Worm (Caenorhabditis elegans) whole organism, early embryonic: Measurements from ENCODE around the gene C37C3.1.

ENCODE experiments used
- B0310.2 ChIP-seq: sonication (generic microtip); optimal IDR thresholded peaks from 2 replicates; lab custom pipeline; 2016; ENCODE audit warnings: mild to moderate bottlenecking, missing genetic modification characterization, missing compliant biosample characterization
- F13C5.2 ChIP-seq: sonication (generic microtip); optimal IDR thresholded peaks from 2 replicates; lab custom pipeline; 2017; ENCODE audit warnings: mild to moderate bottlenecking, missing genetic modification characterization, inconsistent platforms, missing compliant biosample characterization
- aly-1 ChIP-seq: sonication (generic microtip); optimal IDR thresholded peaks from 2 replicates; lab custom pipeline; 2016; ENCODE audit warnings: missing genetic modification characterization, missing compliant biosample characterization
- ama-1 ChIP-seq: fragments of 150-350 bp; optimal IDR thresholded peaks from 2 replicates; lab custom pipeline; 2014
- ceh-13 ChIP-seq: fragments of 200-800 bp; sonication (Bioruptor generic); optimal IDR thresholded peaks from 2 replicates; lab custom pipeline; 2018; ENCODE audit warnings: mild to moderate bottlenecking, missing genetic modification characterization, missing compliant biosample characterization
- ceh-36 ChIP-seq: sonication (generic microtip); optimal IDR thresholded peaks from 2 replicates; lab custom pipeline; 2016; ENCODE audit warnings: missing genetic modification characterization, inconsistent platforms, missing compliant biosample characterization
- ets-7 ChIP-seq: sonication (generic microtip); optimal IDR thresholded peaks from 2 replicates; lab custom pipeline; 2016; ENCODE audit warnings: missing genotype, missing genetic modification characterization, missing compliant biosample characterization
- flt-1 ChIP-seq: fragments of 200-800 bp; sonication (Bioruptor generic); IDR thresholded peaks from 2 replicates; pipeline ENCODE4 v1.3.6; 2022; ENCODE audit warnings: missing genetic modification characterization, missing compliant biosample characterization
- hmbx-1 ChIP-seq: sonication (generic microtip); optimal IDR thresholded peaks from 2 replicates; lab custom pipeline; 2016; ENCODE audit warnings: mild to moderate bottlenecking, missing genetic modification characterization, missing compliant biosample characterization
- hmg-4 ChIP-seq: fragments of 200-800 bp; sonication (Bioruptor generic); optimal IDR thresholded peaks from 2 replicates; lab custom pipeline; 2018; ENCODE audit warnings: mild to moderate bottlenecking, missing genetic modification characterization, missing compliant biosample characterization
- hnd-1 ChIP-seq: sonication (generic microtip); optimal IDR thresholded peaks from 2 replicates; lab custom pipeline; 2016; ENCODE audit warnings: missing genetic modification characterization, missing compliant biosample characterization
- pes-1 ChIP-seq: fragments of 200-800 bp; sonication (Bioruptor generic); IDR thresholded peaks from 2 replicates; pipeline ENCODE4 v1.3.6; 2022; ENCODE audit warnings: missing genetic modification reagents, missing genetic modification characterization, missing compliant biosample characterization
- scrt-1 ChIP-seq: fragments of 200-800 bp; sonication (Bioruptor generic); IDR thresholded peaks from 2 replicates; pipeline ENCODE4 v1.3.6; 2022; ENCODE audit warnings: missing genetic modification characterization, missing compliant biosample characterization
- sea-1 ChIP-seq: fragments of 200-800 bp; sonication (Bioruptor generic); conservative IDR thresholded peaks from 2 replicates; pipeline ENCODE4 v1.3.6; 2022; ENCODE audit warnings: missing genetic modification characterization, missing compliant biosample characterization
- tbx-11 ChIP-seq: fragments of 200-800 bp; sonication (Bioruptor generic); IDR thresholded peaks from 2 replicates; pipeline ENCODE4 v1.3.6; 2022; ENCODE audit warnings: missing genetic modification characterization, missing compliant biosample characterization
- tbx-37 ChIP-seq: fragments of 200-800 bp; sonication (Bioruptor generic); conservative IDR thresholded peaks from 2 replicates; pipeline ENCODE4 v1.3.6; 2022; ENCODE audit warnings: missing genetic modification reagents, missing genetic modification characterization, missing compliant biosample characterization
- tra-4 ChIP-seq: sonication (generic microtip); optimal IDR thresholded peaks from 2 replicates; lab custom pipeline; 2017; ENCODE audit warnings: missing genetic modification characterization, missing compliant biosample characterization

Gene C37C3.1

DNA sequence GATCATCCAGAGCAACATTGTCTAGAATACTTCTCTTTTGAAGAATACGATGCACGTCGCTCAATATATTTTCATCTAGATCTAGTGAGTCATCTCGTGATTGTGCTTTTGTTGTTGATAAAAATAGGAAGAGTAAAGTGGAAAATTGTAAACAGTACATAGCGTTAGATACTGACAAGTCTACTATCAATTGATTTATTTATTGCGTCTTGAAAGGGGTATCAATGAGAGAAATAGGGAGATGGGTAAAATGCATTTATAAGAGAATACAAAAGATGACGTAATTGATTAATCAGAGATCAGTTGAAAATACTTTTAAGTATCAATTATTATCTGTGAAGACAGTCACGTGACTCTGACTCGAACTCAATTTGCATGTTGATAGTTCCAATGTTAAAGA, 20.9 kb upstream of the C37C3.1 start, which contains the start of gene txt-5:
Gene txt-5, minus strand, starts transcription at position 224 of the 400 bp plus-strand sequence.
- no peak for TF ChIP-seq tbx-37 (GFP tag; lab: Robert Waterston, UW)
- TF ChIP-seq hmg-4, result no peak
- TF ChIP-seq ama-1 (lab: Kevin White, UChicago), result no peak
- no peak for TF ChIP-seq F13C5.2 (tag; lab: Kevin White, UChicago)
- no peak for TF ChIP-seq ceh-13 (GFP tag; lab: Kevin White, UChicago)
- TF ChIP-seq pes-1 (GFP tag; lab: Robert Waterston, UW), result no peak
- TF ChIP-seq B0310.2, result no peak
- no peak for TF ChIP-seq scrt-1 (GFP tag; lab: Robert Waterston, UW)
- TF ChIP-seq hnd-1 (tag; lab: Kevin White, UChicago), result no peak
- TF ChIP-seq ceh-36 (tag; lab: Kevin White, UChicago), result no peak

DNA sequence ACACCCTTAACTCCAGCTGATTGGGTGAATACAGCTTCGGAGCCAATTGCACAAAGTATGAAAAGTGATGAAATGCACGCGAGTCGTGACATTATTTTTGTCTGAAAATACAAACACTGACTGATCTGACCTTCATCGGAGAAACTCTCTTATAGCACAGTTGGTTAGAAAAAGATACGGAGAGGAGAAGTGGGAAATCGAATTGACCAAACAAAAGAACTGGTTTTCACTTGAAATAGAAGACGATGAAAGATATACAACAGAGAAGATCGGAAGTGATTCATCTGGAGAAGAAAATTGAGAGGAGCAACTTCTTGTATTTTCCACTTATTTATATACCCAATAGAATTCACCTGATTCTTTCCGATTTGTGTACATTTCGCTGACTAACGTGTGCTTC, 20.0 kb upstream of the C37C3.1 start, which contains the start of gene ttr-33:
Gene ttr-33, minus strand, starts transcription at position 101 of the 400 bp plus-strand sequence.
- TF ChIP-seq F13C5.2 (tag; lab: Kevin White, UChicago) (no peak), hnd-1 (tag; lab: Kevin White, UChicago) (no peak), tbx-11 (GFP tag; lab: Robert Waterston, UW) (no peak), ceh-13 (GFP tag; lab: Kevin White, UChicago) (no peak), aly-1 (tag; lab: Kevin White, UChicago) (no peak), tra-4 (tag; lab: Kevin White, UChicago) (no peak)

DNA sequence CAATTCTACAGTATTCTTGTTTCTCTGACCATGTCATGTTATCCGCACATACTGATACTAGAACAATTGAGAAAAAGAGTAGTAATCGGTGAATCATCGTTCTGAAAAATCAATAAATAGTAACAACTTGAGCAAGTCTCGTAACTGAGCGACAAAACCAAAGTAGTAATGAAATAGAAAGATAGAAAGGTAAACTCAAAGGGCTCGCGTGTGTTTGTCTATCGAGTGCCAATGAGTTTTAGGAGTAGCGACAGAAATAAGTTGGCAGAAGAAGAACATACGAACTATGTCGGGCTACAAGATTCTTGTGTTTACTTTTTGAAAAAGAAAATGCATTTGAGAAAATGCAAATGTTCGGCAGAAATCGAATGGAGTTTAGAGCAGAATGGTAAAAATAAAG, 18.3 kb upstream of the C37C3.1 start, which contains the start of gene C37C3.12:
Gene C37C3.12, minus strand, starts transcription at position 101 of the 400 bp plus-strand sequence.
- TF ChIP-seq sea-1 (GFP tag; lab: Robert Waterston, UW) (no peak), tbx-37 (GFP tag; lab: Robert Waterston, UW) (no peak), aly-1 (tag; lab: Kevin White, UChicago) (no peak), flt-1 (no peak), pes-1 (GFP tag; lab: Robert Waterston, UW) (no peak), F13C5.2 (tag; lab: Kevin White, UChicago) (no peak), ama-1 (lab: Kevin White, UChicago) (no peak), hnd-1 (tag; lab: Kevin White, UChicago) (no peak), tra-4 (tag; lab: Kevin White, UChicago) (no peak), ceh-13 (GFP tag; lab: Kevin White, UChicago) (no peak), hmbx-1 (tag; lab: Kevin White, UChicago) (no peak), ceh-36 (tag; lab: Kevin White, UChicago) (no peak), scrt-1 (GFP tag; lab: Robert Waterston, UW) (no peak), B0310.2 (no peak), tbx-11 (GFP tag; lab: Robert Waterston, UW) (no peak), ets-7 (tag; lab: Kevin White, UChicago) (no peak), hmg-4 (no peak)

DNA sequence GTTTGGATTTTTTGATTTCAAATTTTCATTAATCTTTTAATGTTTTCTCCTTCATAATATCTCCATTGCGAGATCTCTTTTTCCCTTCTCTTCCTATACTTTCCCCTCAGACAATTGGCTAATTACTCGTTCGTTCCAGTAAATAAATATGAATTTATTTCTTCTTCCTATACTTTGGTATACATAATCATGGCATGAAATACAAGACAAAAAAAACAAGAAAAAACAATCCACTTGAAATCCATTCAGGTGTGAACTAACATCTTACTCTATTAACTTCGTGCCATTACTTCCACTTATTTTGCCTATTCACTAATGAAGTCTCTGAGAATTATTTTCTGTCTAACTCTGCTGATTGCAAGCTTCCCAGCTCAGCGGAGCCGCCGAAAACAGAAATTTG, 15.5 kb upstream of the C37C3.1 start, which contains the start of gene grd-8:
Gene grd-8, plus strand, starts transcription at position 301 of the 400 bp plus-strand sequence.
- TF ChIP-seq scrt-1 (GFP tag; lab: Robert Waterston, UW), result no peak

DNA sequence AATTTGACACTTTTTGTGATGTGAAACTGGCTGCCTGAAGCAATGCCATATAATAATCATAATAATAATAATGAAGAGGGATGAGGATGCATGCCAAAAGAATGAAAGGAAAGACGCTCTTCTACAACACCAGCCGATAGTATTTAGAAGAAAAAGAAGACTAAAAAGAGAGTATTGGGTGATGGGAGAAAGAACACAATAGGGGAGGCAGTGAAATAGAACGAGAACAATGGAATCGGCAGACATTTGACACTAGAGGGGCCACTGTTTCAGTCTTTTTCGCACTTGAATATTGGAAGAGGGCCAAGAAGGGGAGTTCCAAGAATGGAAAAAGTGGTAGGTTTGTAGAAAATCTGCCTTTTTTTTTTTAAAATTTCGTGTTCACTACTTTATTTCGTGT, 10.6 kb upstream of the C37C3.1 start, which contains the start of gene memo-1:
Gene memo-1, minus strand, starts transcription at position 2 of the 400 bp plus-strand sequence.
- TF ChIP-seq F13C5.2 (tag; lab: Kevin White, UChicago) (no peak), sea-1 (GFP tag; lab: Robert Waterston, UW) (no peak), B0310.2 (no peak), ceh-13 (GFP tag; lab: Kevin White, UChicago) (no peak), tbx-37 (GFP tag; lab: Robert Waterston, UW) (no peak), scrt-1 (GFP tag; lab: Robert Waterston, UW) (no peak), hmg-4 (no peak), hmbx-1 (tag; lab: Kevin White, UChicago) (no peak), ets-7 (tag; lab: Kevin White, UChicago) (no peak), ceh-36 (tag; lab: Kevin White, UChicago) (no peak), tra-4 (tag; lab: Kevin White, UChicago) (no peak), tbx-11 (GFP tag; lab: Robert Waterston, UW) (no peak)

DNA sequence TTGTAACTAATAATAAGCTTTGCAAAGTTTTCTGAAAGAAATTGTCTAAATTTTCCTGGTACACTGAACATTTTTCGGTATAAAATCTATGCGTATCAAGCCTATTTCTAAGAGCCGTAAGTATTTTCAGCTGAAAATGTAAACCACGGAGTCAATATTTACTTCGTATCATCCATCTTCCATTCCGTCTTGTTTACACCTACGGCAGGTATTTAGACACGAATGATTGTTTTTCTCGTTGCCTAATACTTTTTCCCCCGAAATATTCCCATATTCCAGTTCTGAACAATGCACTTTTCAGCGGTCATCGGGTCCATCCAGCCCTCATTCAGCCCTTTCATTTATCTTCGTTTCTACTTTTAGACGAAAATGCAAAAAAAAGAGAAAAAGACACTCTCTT, 10.1 kb upstream of the C37C3.1 start:
- TF ChIP-seq ets-7 (tag; lab: Kevin White, UChicago), result no peak
- no peak for TF ChIP-seq hmbx-1 (tag; lab: Kevin White, UChicago)
- no peak for TF ChIP-seq tra-4 (tag; lab: Kevin White, UChicago)
- TF ChIP-seq hmg-4, result no peak
- TF ChIP-seq ceh-36 (tag; lab: Kevin White, UChicago), result no peak
- TF ChIP-seq aly-1 (tag; lab: Kevin White, UChicago), result no peak
- TF ChIP-seq F13C5.2 (tag; lab: Kevin White, UChicago), result no peak
- TF ChIP-seq ceh-13 (GFP tag; lab: Kevin White, UChicago), result no peak

DNA sequence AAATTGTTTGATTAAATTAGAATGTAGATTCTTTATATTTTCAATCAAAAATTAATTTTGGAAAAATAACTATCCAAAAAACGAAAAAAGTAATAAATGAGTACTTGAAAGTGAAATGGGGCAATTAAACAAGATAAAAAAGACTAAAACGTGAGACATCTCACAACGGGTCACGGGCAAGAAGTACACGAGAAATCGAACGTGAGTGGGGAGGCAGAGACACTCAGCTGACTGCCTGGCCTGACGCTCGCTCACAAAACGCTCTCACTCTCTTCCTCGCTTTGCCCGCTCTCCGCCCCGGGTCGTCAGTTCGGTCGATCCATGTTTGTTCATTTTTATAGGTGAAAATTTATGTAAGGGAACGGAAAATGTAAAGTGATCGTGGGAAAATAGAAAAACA, 9.5 kb upstream of the C37C3.1 start:
- TF ChIP-seq sea-1 (GFP tag; lab: Robert Waterston, UW) (0 out of 2 replicates have a peak, but pooled peaks have one; percentile 7), scrt-1 (GFP tag; lab: Robert Waterston, UW) (0 out of 2 replicates have a peak, but pooled peaks have one; percentile 7), hmg-4 (peak; percentile 1), B0310.2 (no peak)

DNA sequence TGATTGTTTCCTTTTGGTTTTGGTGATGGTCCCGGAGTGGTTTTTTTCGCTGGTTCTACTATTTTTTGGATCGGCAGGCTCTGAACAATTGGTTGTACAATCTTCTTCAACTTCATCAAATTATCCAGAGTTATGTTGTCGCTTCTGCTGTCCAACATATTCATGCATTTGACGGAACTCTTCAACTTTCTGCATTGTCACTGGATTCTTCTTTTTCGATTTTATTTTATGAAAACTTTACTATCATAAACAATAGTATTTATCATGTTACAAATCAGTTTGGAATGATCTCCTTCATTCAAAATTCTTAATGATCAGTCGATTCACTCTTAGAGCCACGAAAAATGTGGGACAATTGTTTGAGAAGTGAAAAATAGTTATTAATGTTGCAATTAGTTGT, 5.7 kb upstream of the C37C3.1 start:
- TF ChIP-seq ceh-13 (GFP tag; lab: Kevin White, UChicago) (no peak), pes-1 (GFP tag; lab: Robert Waterston, UW) (no peak), F13C5.2 (tag; lab: Kevin White, UChicago) (no peak), flt-1 (no peak), B0310.2 (no peak), hmbx-1 (tag; lab: Kevin White, UChicago) (no peak), ceh-36 (tag; lab: Kevin White, UChicago) (no peak), tbx-11 (GFP tag; lab: Robert Waterston, UW) (no peak)
